Fruit fly (Drosophila melanogaster): ENCODE results near the gene CG32266.

The CG32266 gene

dm6 chr3L:3771406-3771935, 19.1 kb upstream of the CG32266 start (continued):
- TF ChIP-seq ham (GFP tag; IDR thresholded peaks at IDR 0.05), result no peak; the same call in 1 of the 2 replicates
- TF ChIP-seq D19B (GFP tag; optimal IDR thresholded peaks at IDR 0.05), result peak; percentile 36
- TF ChIP-seq ssp (GFP tag; IDR thresholded peaks at IDR 0.05), result peak; percentile 59
- TF ChIP-seq CrebB (tag; optimal IDR thresholded peaks at IDR 0.05), result peak; percentile 70
- peak; percentile 39 for TF ChIP-seq tin (GFP tag; optimal IDR thresholded peaks at IDR 0.05)
- no peak for TF ChIP-seq Ets97D (GFP tag; optimal IDR thresholded peaks at IDR 0.05)
- peak; percentile 15 for TF ChIP-seq Jarid2 (GFP tag; optimal IDR thresholded peaks at IDR 0.05)
- no peak for TF ChIP-seq dimm (GFP tag; IDR thresholded peaks at IDR 0.05)
- no peak for TF ChIP-seq ato (GFP tag; IDR thresholded peaks at IDR 0.05; ENCODE audit: partially characterized antibody)
- TF ChIP-seq Hr39 (optimal IDR thresholded peaks at IDR 0.05), result no peak
- TF ChIP-seq ERR (GFP tag; optimal IDR thresholded peaks at IDR 0.05), result no peak
- TF ChIP-seq Mes4 (GFP tag; optimal IDR thresholded peaks at IDR 0.05), result no peak
- TF ChIP-seq sr (GFP tag; IDR thresholded peaks at IDR 0.05), result no peak
- peak; percentile 87 for TF ChIP-seq PHDP (tag; optimal IDR thresholded peaks at IDR 0.05)
- TF ChIP-seq gce (GFP tag; IDR thresholded peaks at IDR 0.05), result 0 out of 3 replicates have a peak, but pooled peaks have one; percentile 16
- TF ChIP-seq aop (GFP tag; IDR thresholded peaks at IDR 0.05), result no peak
- TF ChIP-seq CG34224 (GFP tag; IDR thresholded peaks at IDR 0.05; ENCODE audit: partially characterized antibody), result no peak
- peak; percentile 87 for TF ChIP-seq row (GFP tag; IDR thresholded peaks at IDR 0.05)
- TF ChIP-seq CG9437 (GFP tag; optimal IDR thresholded peaks at IDR 0.05), result peak; percentile 62
- TF ChIP-seq HLHmδ (GFP tag; optimal IDR thresholded peaks at IDR 0.05), result no peak
- TF ChIP-seq CG18476 (GFP tag; optimal IDR thresholded peaks at IDR 0.05), result peak; percentile 19
- no peak for TF ChIP-seq br (optimal IDR thresholded peaks at IDR 0.05)
- TF ChIP-seq CG18262 (tag; optimal IDR thresholded peaks at IDR 0.05), result peak; percentile 52
- TF ChIP-seq CG17568 (GFP tag; optimal IDR thresholded peaks at IDR 0.05), result peak; percentile 44
- TF ChIP-seq HLH3B (GFP tag; IDR thresholded peaks at IDR 0.05), result peak; percentile 81
- TF ChIP-seq CG9797 (GFP tag; optimal IDR thresholded peaks at IDR 0.05), result no peak
- peak; percentile 48 for TF ChIP-seq sens (GFP tag)
- peak; percentile 98 for TF ChIP-seq grau (tag; optimal IDR thresholded peaks at IDR 0.05)
- peak; percentile 19 for TF ChIP-seq CG15601 (tag; optimal IDR thresholded peaks at IDR 0.05)
- TF ChIP-seq CG3407 (GFP tag; optimal IDR thresholded peaks at IDR 0.05), result no peak
- TF ChIP-seq CG13123 (GFP tag; optimal IDR thresholded peaks at IDR 0.05), result peak; percentile 45
- TF ChIP-seq dati (GFP tag; IDR thresholded peaks at IDR 0.05), result 0 out of 2 replicates have a peak, but pooled peaks have one; percentile 11
- peak; percentile 74 for TF ChIP-seq MBD-R2 (GFP tag; IDR thresholded peaks at IDR 0.05)
- TF ChIP-seq CG14710 (tag; optimal IDR thresholded peaks at IDR 0.05), result no peak
- peak; percentile 64 for TF ChIP-seq Ravus (GFP tag; IDR thresholded peaks at IDR 0.05)
- TF ChIP-seq CG16813 (GFP tag; IDR thresholded peaks at IDR 0.05; ENCODE audit: partially characterized antibody), result no peak
- TF ChIP-seq bowl (GFP tag; IDR thresholded peaks at IDR 0.05), result no peak
- TF ChIP-seq CG12769 (tag; optimal IDR thresholded peaks at IDR 0.05), result no peak
- peak; percentile 81 for TF ChIP-seq CG11456 (GFP tag; IDR thresholded peaks at IDR 0.05)
- no peak for TF ChIP-seq crc (GFP tag; optimal IDR thresholded peaks at IDR 0.05)
- no peak for TF ChIP-seq CG31388 (GFP tag; optimal IDR thresholded peaks at IDR 0.05)
- peak; percentile 69 for TF ChIP-seq esg (GFP tag; conservative IDR thresholded peaks at IDR 0.05)
- TF ChIP-seq pita (GFP tag; optimal IDR thresholded peaks at IDR 0.05), result no peak
- 0 out of 2 replicates have a peak, but pooled peaks have one; percentile 25 for TF ChIP-seq Rx (GFP tag; IDR thresholded peaks at IDR 0.05)
- peak; percentile 76 for TF ChIP-seq Hand (GFP tag; optimal IDR thresholded peaks at IDR 0.05)
- TF ChIP-seq ttk (GFP tag; IDR thresholded peaks at IDR 0.05), result peak; percentile 82
- no peak for TF ChIP-seq dan (GFP tag; IDR thresholded peaks at IDR 0.05)
- TF ChIP-seq CG2120 (GFP tag; optimal IDR thresholded peaks at IDR 0.05), result peak; percentile 67
- TF ChIP-seq CG14667 (GFP tag; IDR thresholded peaks at IDR 0.05), result peak; percentile 88; the same call in 1 of the 2 replicates
- no peak for TF ChIP-seq CG3163 (GFP tag; optimal IDR thresholded peaks at IDR 0.05)
- TF ChIP-seq ATbp (GFP tag; optimal IDR thresholded peaks at IDR 0.05), result peak; percentile 47
- TF ChIP-seq CG7963 (GFP tag; IDR thresholded peaks at IDR 0.05; ENCODE audit: partially characterized antibody), result no peak

All from whole organism, embryonic.